Fruit fly (Drosophila melanogaster): Measurements from ENCODE around the gene Gapdh2.
A peak's percentile ranks its signal among the peaks of the same experiment; 100 is the strongest.

Gapdh2 gene

dm6 chrX:15859869-15860268 lies 8.1 kb upstream of the Gapdh2 start, which contains the start of gene Gbeta13F (continued):
- no peak for TF ChIP-seq CG34376 (GFP tag; optimal IDR thresholded peaks at IDR 0.05)
- no peak for TF ChIP-seq CG8478 (optimal IDR thresholded peaks at IDR 0.05)
- no peak for TF ChIP-seq Meics (GFP tag; optimal IDR thresholded peaks at IDR 0.05)
- no peak for TF ChIP-seq Chrac-16 (GFP tag; optimal IDR thresholded peaks at IDR 0.05)
- no peak for TF ChIP-seq CG17568 (GFP tag; optimal IDR thresholded peaks at IDR 0.05)
- TF ChIP-seq esg (GFP tag; conservative IDR thresholded peaks at IDR 0.05) = no peak
- peak; percentile 51; the same call in 1 of the 2 replicates for TF ChIP-seq Rfx (GFP tag; IDR thresholded peaks at IDR 0.05)
- no peak for TF ChIP-seq ken (GFP tag; IDR thresholded peaks at IDR 0.05)
- no peak for TF ChIP-seq tna (GFP tag; IDR thresholded peaks at IDR 0.05; ENCODE audit: partially characterized antibody)
- no peak for TF ChIP-seq CG14965 (GFP tag; optimal IDR thresholded peaks at IDR 0.05; ENCODE audit: borderline replicate concordance)
- no peak for TF ChIP-seq CG15269 (tag; optimal IDR thresholded peaks at IDR 0.05)
- no peak for TF ChIP-seq Gsc (GFP tag; IDR thresholded peaks at IDR 0.05)

- TF ChIP-seq ems (GFP tag; optimal IDR thresholded peaks at IDR 0.05) = peak; percentile 11
- TF ChIP-seq run (tag; optimal IDR thresholded peaks at IDR 0.05) = no peak
- TF ChIP-seq yki (optimal IDR thresholded peaks at IDR 0.05) = no peak
- no peak for TF ChIP-seq CG16779 (GFP tag; IDR thresholded peaks at IDR 0.05)
- TF ChIP-seq klu (GFP tag; IDR thresholded peaks at IDR 0.05) = no peak
- TF ChIP-seq CG7987 (GFP tag; optimal IDR thresholded peaks at IDR 0.05) = no peak
- peak; percentile 70 for TF ChIP-seq CG34376 (GFP tag; optimal IDR thresholded peaks at IDR 0.05)
- TF ChIP-seq Deaf1 (tag; optimal IDR thresholded peaks at IDR 0.05) = peak; percentile 7
- peak; percentile 41; the same call in 1 of the 2 replicates for TF ChIP-seq nerfin-2 (GFP tag; IDR thresholded peaks at IDR 0.05; ENCODE audit: partially characterized antibody)
- TF ChIP-seq CG12299 (tag; optimal IDR thresholded peaks at IDR 0.05) = no peak
- no peak for TF ChIP-seq CG6813 (GFP tag; optimal IDR thresholded peaks at IDR 0.05)
- TF ChIP-seq CG1603 (tag; optimal IDR thresholded peaks at IDR 0.05) = peak; percentile 39
- TF ChIP-seq org-1 (GFP tag; optimal IDR thresholded peaks at IDR 0.05) = no peak
- 0 out of 3 replicates have a peak, but pooled peaks have one; percentile 31 for TF ChIP-seq zfh1 (GFP tag; IDR thresholded peaks at IDR 0.05)
- TF ChIP-seq nmo (GFP tag; optimal IDR thresholded peaks at IDR 0.05) = peak; percentile 33
- TF ChIP-seq HmgZ (tag; optimal IDR thresholded peaks at IDR 0.05) = peak; percentile 50
- no peak for TF ChIP-seq Gug (GFP tag; IDR thresholded peaks at IDR 0.05)
- peak; percentile 24 for TF ChIP-seq CG15514 (GFP tag; optimal IDR thresholded peaks at IDR 0.05)
- TF ChIP-seq repo (GFP tag; optimal IDR thresholded peaks at IDR 0.05) = no peak
- peak; percentile 19 for TF ChIP-seq lilli (GFP tag; optimal IDR thresholded peaks at IDR 0.05)
- TF ChIP-seq CG2199 (GFP tag; IDR thresholded peaks at IDR 0.05) = peak; percentile 82
- TF ChIP-seq Lhr (GFP tag; optimal IDR thresholded peaks at IDR 0.05) = no peak
- peak; percentile 20 for TF ChIP-seq mirr (GFP tag; optimal IDR thresholded peaks at IDR 0.05)
- TF ChIP-seq CG1602 (GFP tag; optimal IDR thresholded peaks at IDR 0.05) = no peak
- no peak for TF ChIP-seq CG11093 (GFP tag; IDR thresholded peaks at IDR 0.05)
- TF ChIP-seq CG6791 (GFP tag; IDR thresholded peaks at IDR 0.05; ENCODE audit: partially characterized antibody) = 0 out of 3 replicates have a peak, but pooled peaks have one; percentile 27
- no peak for TF ChIP-seq slou (GFP tag; optimal IDR thresholded peaks at IDR 0.05)
- peak; percentile 59 for TF ChIP-seq GATAe (GFP tag; conservative IDR thresholded peaks at IDR 0.05)
- no peak for TF ChIP-seq Nf-YA (GFP tag; IDR thresholded peaks at IDR 0.05)
- TF ChIP-seq CG10462 (GFP tag; optimal IDR thresholded peaks at IDR 0.05) = no peak
- no peak for TF ChIP-seq wdn (GFP tag; IDR thresholded peaks at IDR 0.05)
- no peak for TF ChIP-seq so (GFP tag; IDR thresholded peaks at IDR 0.05)
- TF ChIP-seq sqz (GFP tag; optimal IDR thresholded peaks at IDR 0.05) = peak; percentile 99
- no peak for TF ChIP-seq CG13123 (GFP tag; optimal IDR thresholded peaks at IDR 0.05)
- no peak for TF ChIP-seq CG2875 (GFP tag; optimal IDR thresholded peaks at IDR 0.05)
- no peak for TF ChIP-seq dmrt99B (tag; optimal IDR thresholded peaks at IDR 0.05)
- TF ChIP-seq hbn (GFP tag; IDR thresholded peaks at IDR 0.05; ENCODE audit: partially characterized antibody) = 0 out of 2 replicates have a peak, but pooled peaks have one; percentile 21
- TF ChIP-seq Sox102F (GFP tag; optimal IDR thresholded peaks at IDR 0.05) = no peak
- TF ChIP-seq Gsc (GFP tag; IDR thresholded peaks at IDR 0.05) = no peak
- TF ChIP-seq MTF-1 (GFP tag; optimal IDR thresholded peaks at IDR 0.05; ENCODE audit: borderline replicate concordance) = peak; percentile 81
These were observed 7.5 kb upstream of the Gapdh2 start for dm6 chrX:15860479-15860878.
